Fruit fly (Drosophila melanogaster) whole organism, prepupa: Measurements from ENCODE around the gene Nlg2.

Experiments
- CG10631 ChIP-seq: fragments of 200-800 bp; sonication (Bioruptor generic); optimal IDR thresholded peaks from 2 replicates; lab custom pipeline; 2016; ENCODE audit warnings: missing biosample characterization, missing genetic modification characterization
- CG10669 ChIP-seq: fragments of 200-800 bp; sonication (Bioruptor generic); optimal IDR thresholded peaks from 3 replicates; lab custom pipeline; 2018; ENCODE audit warnings: missing biosample characterization, mild to moderate bottlenecking, missing genetic modification characterization, moderate library complexity
- CG11294 ChIP-seq: fragments of 200-800 bp; sonication (Bioruptor generic); IDR thresholded peaks from 2 replicates; pipeline ENCODE4 v1.3.6; 2022; ENCODE audit warnings: missing biosample characterization, missing genetic modification characterization
- CG11762 ChIP-seq: fragments of 200-800 bp; sonication (Bioruptor generic); optimal IDR thresholded peaks from 3 replicates; lab custom pipeline; 2016; ENCODE audit warnings: missing biosample characterization, missing genetic modification characterization; ENCODE audit not compliant: insufficient read depth
- CG11902 ChIP-seq: fragments of 200-800 bp; sonication (Bioruptor generic); optimal IDR thresholded peaks from 3 replicates; lab custom pipeline; 2016; ENCODE audit warnings: missing biosample characterization, missing genetic modification characterization
- CG1621 ChIP-seq: fragments of 200-800 bp; sonication (Bioruptor generic); optimal IDR thresholded peaks from 3 replicates; lab custom pipeline; 2018; ENCODE audit warnings: missing biosample characterization, mild to moderate bottlenecking, missing genetic modification characterization
- CG16779 ChIP-seq: fragments of 200-800 bp; sonication (Bioruptor generic); optimal IDR thresholded peaks from 3 replicates; lab custom pipeline; 2017; ENCODE audit warnings: missing biosample characterization, mild to moderate bottlenecking, missing genetic modification characterization
- CG32006 ChIP-seq: fragments of 200-800 bp; sonication (Bioruptor generic); optimal IDR thresholded peaks from 3 replicates; lab custom pipeline; 2017; ENCODE audit warnings: missing biosample characterization, mild to moderate bottlenecking, missing genetic modification characterization
- CG34406 ChIP-seq: fragments of 200-800 bp; sonication (Bioruptor generic); optimal IDR thresholded peaks from 3 replicates; lab custom pipeline; 2016; ENCODE audit warnings: missing biosample characterization, missing genetic modification characterization
- CG4318 ChIP-seq: fragments of 200-800 bp; sonication (Bioruptor generic); optimal IDR thresholded peaks from 3 replicates; lab custom pipeline; 2017; ENCODE audit warnings: missing biosample characterization, mild to moderate bottlenecking, missing genetic modification characterization
- CG6163 ChIP-seq: fragments of 200-800 bp; sonication (Bioruptor generic); IDR thresholded peaks from 3 replicates; pipeline ENCODE4 v1.3.6; 2022; ENCODE audit warnings: missing biosample characterization, missing genetic modification characterization
- CG6276 ChIP-seq: fragments of 200-800 bp; sonication (Bioruptor generic); optimal IDR thresholded peaks from 2 replicates; lab custom pipeline; 2017; ENCODE audit warnings: missing biosample characterization, mild to moderate bottlenecking, missing genetic modification characterization
- CG6808 ChIP-seq: fragments of 200-800 bp; sonication (Bioruptor generic); optimal IDR thresholded peaks from 3 replicates; lab custom pipeline; 2017; ENCODE audit warnings: missing biosample characterization, missing genetic modification characterization, mild to moderate bottlenecking, moderate library complexity, missing genetic modification reagents
- CG6854 ChIP-seq: fragments of 200-800 bp; sonication (Bioruptor generic); optimal IDR thresholded peaks from 2 replicates; lab custom pipeline; 2017; ENCODE audit warnings: missing biosample characterization, mild to moderate bottlenecking, missing genetic modification characterization
- CG7368 ChIP-seq: fragments of 200-800 bp; sonication (Bioruptor generic); optimal IDR thresholded peaks from 3 replicates; lab custom pipeline; 2016; ENCODE audit warnings: missing biosample characterization, missing genetic modification characterization
- CG8119 ChIP-seq: fragments of 200-800 bp; sonication (Bioruptor generic); IDR thresholded peaks from 3 replicates; pipeline ENCODE4 v1.3.6; 2022; ENCODE audit warnings: missing biosample characterization, missing genetic modification characterization
- CG8319 ChIP-seq: fragments of 200-800 bp; sonication (Bioruptor generic); optimal IDR thresholded peaks from 3 replicates; lab custom pipeline; 2016; ENCODE audit warnings: missing biosample characterization, missing genetic modification characterization
- CG8632 ChIP-seq: fragments of 200-800 bp; sonication (Bioruptor generic); optimal IDR thresholded peaks from 3 replicates; lab custom pipeline; 2016; ENCODE audit warnings: missing biosample characterization, missing genetic modification characterization
- CG9139 ChIP-seq: fragments of 200-800 bp; sonication (Bioruptor generic); optimal IDR thresholded peaks from 3 replicates; lab custom pipeline; 2017; ENCODE audit warnings: missing biosample characterization, mild to moderate bottlenecking, missing genetic modification characterization
- Eip75B ChIP-seq: fragments of 200-800 bp; sonication (Bioruptor generic); optimal IDR thresholded peaks from 3 replicates; lab custom pipeline; 2016; ENCODE audit warnings: missing biosample characterization, missing genetic modification characterization
- Eip78C ChIP-seq: fragments of 200-800 bp; sonication (Bioruptor generic); peaks from one replicate; lab custom pipeline; 2016; ENCODE audit warnings: missing biosample characterization, missing genetic modification characterization
- Ets21C ChIP-seq: fragments of 200-800 bp; sonication (Bioruptor generic); optimal IDR thresholded peaks from 3 replicates; lab custom pipeline; 2016; ENCODE audit warnings: missing biosample characterization, missing genetic modification characterization
- Ets96B ChIP-seq: fragments of 200-800 bp; optimal IDR thresholded peaks from 2 replicates; lab custom pipeline; 2019; ENCODE audit warnings: missing biosample characterization, mild to moderate bottlenecking, missing genetic modification characterization, moderate library complexity
- Lpt ChIP-seq: fragments of 200-800 bp; sonication (Bioruptor generic); optimal IDR thresholded peaks from 3 replicates; lab custom pipeline; 2016; ENCODE audit warnings: missing biosample characterization, missing genetic modification characterization
- Met ChIP-seq: fragments of 200-800 bp; sonication (Bioruptor generic); optimal IDR thresholded peaks from 3 replicates; lab custom pipeline; 2016; ENCODE audit warnings: missing biosample characterization, missing genetic modification characterization
- OdsH ChIP-seq: fragments of 200-800 bp; sonication (Bioruptor generic); optimal IDR thresholded peaks from 3 replicates; lab custom pipeline; 2016; ENCODE audit warnings: missing biosample characterization, missing genetic modification characterization
- Smox ChIP-seq: fragments of 200-800 bp; sonication (Bioruptor generic); optimal IDR thresholded peaks from 3 replicates; lab custom pipeline; 2016; ENCODE audit warnings: missing biosample characterization, missing genetic modification characterization
- Sox14 ChIP-seq: fragments of 200-800 bp; sonication (Bioruptor generic); optimal IDR thresholded peaks from 3 replicates; lab custom pipeline; 2016; ENCODE audit warnings: missing biosample characterization, missing genetic modification characterization
- acj6 ChIP-seq: fragments of 200-800 bp; sonication (Bioruptor generic); optimal IDR thresholded peaks from 3 replicates; lab custom pipeline; 2016; ENCODE audit warnings: missing biosample characterization, missing genetic modification characterization
- dsx ChIP-seq: fragments of 200-800 bp; optimal IDR thresholded peaks from 3 replicates; lab custom pipeline; 2019; ENCODE audit warnings: missing biosample characterization, mild to moderate bottlenecking, missing genetic modification characterization, moderate library complexity; ENCODE audit not compliant: poor library complexity, severe bottlenecking
- esn ChIP-seq: fragments of 200-800 bp; sonication (Bioruptor generic); optimal IDR thresholded peaks from 2 replicates; lab custom pipeline; 2016; ENCODE audit warnings: missing biosample characterization, mild to moderate bottlenecking, missing genetic modification characterization, moderate library complexity
- fd59A ChIP-seq: fragments of 200-800 bp; sonication (Bioruptor generic); optimal IDR thresholded peaks from 2 replicates; lab custom pipeline; 2017; ENCODE audit warnings: missing biosample characterization, mild to moderate bottlenecking, missing genetic modification characterization, missing genetic modification reagents
- fkh ChIP-seq: fragments of 200-800 bp; sonication (Bioruptor generic); optimal IDR thresholded peaks from 3 replicates; lab custom pipeline; 2017; ENCODE audit warnings: missing biosample characterization, mild to moderate bottlenecking, missing genetic modification characterization, moderate library complexity
- lz ChIP-seq: fragments of 200-800 bp; sonication (Bioruptor generic); optimal IDR thresholded peaks from 3 replicates; lab custom pipeline; 2016; ENCODE audit warnings: missing biosample characterization, missing genetic modification characterization
- pdm3 ChIP-seq: fragments of 200-800 bp; sonication (Bioruptor generic); optimal IDR thresholded peaks from 3 replicates; lab custom pipeline; 2016; ENCODE audit warnings: missing biosample characterization, missing genetic modification characterization
- salr ChIP-seq, 2 experiments: fragments of 200-800 bp; sonication (Bioruptor generic); optimal IDR thresholded peaks; 3 replicates each; lab custom pipeline; 2016 to 2018; ENCODE audit warnings: missing biosample characterization in 2 of 2, missing genetic modification characterization in 2 of 2, mild to moderate bottlenecking in 1 of 2
- ss ChIP-seq, 2 experiments: fragments of 200-800 bp; sonication (Bioruptor generic); optimal IDR thresholded peaks; 2 replicates in 1 of 2; 3 replicates in 1 of 2; lab custom pipeline; 2017 to 2018; ENCODE audit warnings: mild to moderate bottlenecking in 2 of 2, missing biosample characterization in 2 of 2, missing genetic modification characterization in 2 of 2, moderate library complexity in 1 of 2
- svp ChIP-seq: fragments of 200-800 bp; sonication (Bioruptor generic); peaks from one replicate; lab custom pipeline; 2016; ENCODE audit warnings: missing biosample characterization, missing genetic modification characterization
- topi ChIP-seq: fragments of 200-800 bp; sonication (Bioruptor generic); optimal IDR thresholded peaks from 3 replicates; lab custom pipeline; 2016; ENCODE audit warnings: missing biosample characterization, missing genetic modification characterization

Nlg2 gene

DNA sequence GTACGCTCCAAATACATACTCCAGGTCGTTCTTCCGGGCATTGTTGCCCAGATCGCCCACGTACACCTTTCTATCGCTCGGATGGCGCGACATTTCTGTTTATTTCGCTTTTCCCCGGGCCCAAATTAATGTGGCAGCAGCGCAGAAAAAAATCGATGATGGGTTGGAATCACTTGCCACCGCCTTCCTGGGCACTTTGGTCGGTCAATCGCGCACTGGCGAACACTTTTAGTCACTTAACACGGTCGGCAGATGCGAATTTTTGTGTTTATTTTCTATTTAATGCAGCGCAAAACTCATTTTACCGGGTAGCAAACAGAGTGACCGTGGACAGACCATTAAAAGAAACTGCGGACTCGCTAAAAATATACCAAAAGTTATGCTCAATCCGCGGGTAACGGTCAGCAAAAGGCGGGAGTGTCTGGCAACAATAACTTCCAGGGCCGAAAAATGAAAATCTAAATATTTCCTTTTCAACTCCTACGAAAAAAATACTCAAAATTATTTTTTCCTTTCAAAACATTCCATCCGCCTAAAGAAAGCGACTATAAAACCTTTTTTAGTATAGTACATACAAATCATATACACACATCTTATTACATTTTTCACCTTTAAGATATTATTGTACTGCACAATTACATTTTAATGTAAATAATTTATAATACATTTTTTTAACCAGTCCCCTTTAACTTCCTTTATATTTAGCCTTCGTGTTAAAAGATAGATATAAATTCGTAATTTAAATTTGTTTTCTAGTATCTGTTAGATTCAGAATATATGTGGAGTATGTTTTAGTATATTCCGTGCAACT, 45.4 kb downstream of the Nlg2 start, which contains the start of gene x16:
TSS of gene x16 (minus strand) at position 361 of the 811 bp plus-strand sequence.
- no peak for TF ChIP-seq CG11294 (GFP tag; lab: Robert Waterston, UW)
- no peak for TF ChIP-seq CG10669
- TF ChIP-seq CG1621 (tag; lab: Kevin White, UChicago), result peak; percentile 28
- TF ChIP-seq svp, result peak; percentile 63
- TF ChIP-seq Eip78C (GFP tag; lab: Kevin White, UChicago), result peak; percentile 31
- no peak for TF ChIP-seq CG7368 (GFP tag; lab: Kevin White, UChicago)
- TF ChIP-seq, all 60 proteins: peak for 3

DNA sequence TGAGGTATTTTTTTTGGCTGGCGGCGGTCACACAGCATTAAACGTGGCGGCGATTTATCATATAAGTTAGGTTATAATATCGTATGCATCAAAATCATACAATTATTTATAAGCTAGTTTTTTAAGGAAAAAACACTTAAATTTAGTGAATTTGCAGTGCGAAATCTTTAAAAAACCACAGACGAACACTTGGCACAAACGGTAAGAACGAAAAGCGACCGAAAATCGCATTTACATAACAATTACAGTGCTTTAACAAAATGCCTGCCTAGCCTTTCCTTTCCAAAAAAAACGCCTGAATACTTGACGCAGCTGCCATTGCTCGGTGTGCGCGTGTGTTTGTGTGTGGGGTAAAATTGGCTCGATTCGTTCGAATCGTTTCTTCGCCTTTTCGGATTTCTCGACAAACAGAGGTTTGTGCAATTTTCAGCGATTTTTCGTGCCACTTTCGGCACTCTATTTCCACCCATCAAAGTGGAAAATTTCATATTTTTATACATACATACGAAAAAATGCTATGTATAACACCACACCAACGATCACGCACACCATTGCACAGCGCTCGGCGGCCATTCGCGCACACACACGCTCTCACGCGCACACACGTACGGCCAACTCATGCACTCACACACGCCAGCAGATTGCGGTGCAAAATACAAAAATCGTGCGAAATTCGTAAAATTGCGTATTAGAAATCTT, 46.1 kb downstream of the Nlg2 start, which contains the start of gene Hrb27C:
TSS of gene Hrb27C (plus strand) at position 44 of the 699 bp plus-strand sequence.
- TF ChIP-seq fkh (GFP tag; lab: Kevin White, UChicago) (no peak), CG34406 (GFP tag; lab: Kevin White, UChicago) (peak; percentile 14), CG16779 (tag; lab: Kevin White, UChicago) (peak; percentile 22), Eip78C (GFP tag; lab: Kevin White, UChicago) (peak; percentile 31), CG6854 (peak; percentile 5)

DNA sequence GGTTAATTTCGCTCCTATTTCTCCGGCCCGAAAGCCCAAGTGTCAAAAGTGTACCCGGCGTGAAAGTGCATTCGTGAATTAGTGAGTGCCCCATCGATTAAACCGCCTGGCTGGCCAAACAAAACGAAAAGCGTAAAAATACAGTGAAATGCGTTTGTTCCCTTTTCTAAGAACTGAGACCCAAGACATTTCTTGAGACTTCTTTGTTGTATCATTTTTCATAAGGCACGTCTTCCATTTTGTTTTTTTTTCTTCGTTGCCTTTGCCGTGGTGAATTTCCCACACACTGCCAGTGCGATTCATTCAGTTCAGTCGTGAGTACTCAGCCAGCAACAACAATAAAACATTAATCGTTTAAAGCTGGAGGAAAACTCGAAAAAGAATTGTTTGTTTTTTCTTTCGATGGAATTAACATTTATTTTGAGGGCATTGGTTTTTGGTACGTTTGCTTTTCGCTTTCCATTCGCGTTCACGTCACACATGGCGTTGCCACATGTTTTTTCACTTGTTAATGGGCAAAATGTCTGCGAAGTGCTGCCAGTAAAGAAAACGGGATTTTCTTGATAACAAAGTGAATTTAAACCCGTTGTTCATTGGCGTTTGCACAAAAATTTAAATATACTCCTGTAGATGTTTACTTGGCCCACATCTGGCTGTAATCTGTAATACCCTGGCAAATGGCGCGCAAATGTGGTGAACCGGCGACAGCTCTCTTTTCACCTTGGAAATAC, 46.8 kb downstream of the Nlg2 start:
- no peak for TF ChIP-seq fd59A
- no peak for TF ChIP-seq CG8632 (GFP tag; lab: Kevin White, UChicago)
- TF ChIP-seq Eip78C (GFP tag; lab: Kevin White, UChicago), result peak; percentile 69
- peak; percentile 28 for TF ChIP-seq fkh (GFP tag; lab: Kevin White, UChicago)
- no peak for TF ChIP-seq CG34406 (GFP tag; lab: Kevin White, UChicago)
- peak in 1 of 2 experiments; percentile 13 for TF ChIP-seq salr (GFP tag; optimal IDR thresholded peaks at IDR 0.05; lab: Kevin White, UChicago)
- peak; percentile 26 for TF ChIP-seq Eip75B
- TF ChIP-seq ss (GFP tag; optimal IDR thresholded peaks at IDR 0.05; lab: Kevin White, UChicago), result peak in 1 of 2 experiments; percentile 45
- TF ChIP-seq CG11762, result no peak
- peak; percentile 41 for TF ChIP-seq Met (GFP tag; lab: Kevin White, UChicago)
- peak; percentile 4 for TF ChIP-seq CG9139 (GFP tag; lab: Kevin White, UChicago)
- peak; percentile 21 for TF ChIP-seq CG6276 (GFP tag; lab: Kevin White, UChicago)
- peak; percentile 22; the same call in 1 of the 3 replicates for TF ChIP-seq CG6163 (GFP tag; lab: Robert Waterston, UW)
- TF ChIP-seq Ets96B, result no peak
- peak; percentile 22 for TF ChIP-seq lz (GFP tag; lab: Kevin White, UChicago)
- TF ChIP-seq Sox14 (GFP tag; lab: Kevin White, UChicago), result peak; percentile 34
- peak; percentile 5 for TF ChIP-seq topi (GFP tag; lab: Kevin White, UChicago)
- peak; percentile 26 for TF ChIP-seq esn
- TF ChIP-seq svp, result peak; percentile 47
- peak; percentile 10 for TF ChIP-seq CG6808 (GFP tag; lab: Kevin White, UChicago)

DNA sequence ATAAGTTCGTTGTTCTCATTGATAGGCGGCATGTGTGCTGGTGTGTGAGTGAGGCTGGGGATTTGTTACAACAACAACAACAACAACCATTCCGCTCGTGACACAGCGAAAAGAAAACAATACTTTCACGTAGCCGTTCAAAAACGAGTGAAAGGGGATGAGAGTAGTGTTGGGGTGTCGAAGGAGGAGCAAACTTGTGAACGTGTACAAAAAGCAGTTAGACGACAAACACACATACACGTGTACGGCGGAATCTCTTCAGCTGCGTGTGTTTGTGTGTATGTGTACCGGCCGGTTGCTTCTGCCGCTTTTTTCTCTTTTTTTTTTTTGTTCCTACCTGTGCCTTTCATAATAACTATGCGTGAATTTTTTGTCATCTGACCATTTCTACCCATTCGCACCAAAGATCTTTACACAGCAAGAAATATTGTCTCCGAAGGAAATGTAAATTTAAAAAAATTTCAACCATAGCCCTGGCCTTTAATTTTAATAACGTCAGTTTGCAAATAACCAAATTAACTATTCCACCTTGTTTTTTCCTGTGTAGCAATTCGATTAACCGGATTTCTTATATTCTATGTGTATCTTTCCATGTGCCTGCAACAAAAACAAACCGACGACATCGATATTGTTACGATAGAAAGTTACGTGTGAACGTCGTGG, 47.5 kb downstream of the Nlg2 start:
- no peak; the same call in 2 of the 3 replicates for TF ChIP-seq CG8119 (GFP tag; lab: Robert Waterston, UW)
- TF ChIP-seq dsx (GFP tag; lab: Kevin White, UChicago), result peak; percentile 78
- TF ChIP-seq salr (GFP tag; optimal IDR thresholded peaks at IDR 0.05; lab: Kevin White, UChicago), result peak; percentile 64 to 77
- peak; percentile 85 for TF ChIP-seq CG10631 (GFP tag; lab: Kevin White, UChicago)
- TF ChIP-seq CG4318 (GFP tag; lab: Kevin White, UChicago), result peak; percentile 74
- peak; percentile 55 for TF ChIP-seq CG11902
- peak; percentile 51 for TF ChIP-seq CG9139 (GFP tag; lab: Kevin White, UChicago)
- TF ChIP-seq Ets21C, result peak; percentile 69
- peak; percentile 70 for TF ChIP-seq Lpt (GFP tag; lab: Kevin White, UChicago)
- TF ChIP-seq topi (GFP tag; lab: Kevin White, UChicago), result peak; percentile 81
- TF ChIP-seq acj6, result peak; percentile 83
- TF ChIP-seq pdm3 (GFP tag; lab: Kevin White, UChicago), result peak; percentile 87
- peak; percentile 49 for TF ChIP-seq CG8319 (GFP tag; lab: Kevin White, UChicago)
- TF ChIP-seq CG1621 (tag; lab: Kevin White, UChicago), result peak; percentile 72
- TF ChIP-seq fkh (GFP tag; lab: Kevin White, UChicago), result no peak
- TF ChIP-seq OdsH (GFP tag; lab: Kevin White, UChicago), result peak; percentile 83
- TF ChIP-seq Smox (GFP tag; lab: Kevin White, UChicago), result no peak
- TF ChIP-seq CG8632 (GFP tag; lab: Kevin White, UChicago), result peak; percentile 64
- TF ChIP-seq CG11294 (GFP tag; lab: Robert Waterston, UW), result no peak; the same call in 1 of the 2 replicates
- TF ChIP-seq CG32006, result no peak
